Worm (Caenorhabditis elegans) whole organism, young adult: Measurements from ENCODE around the gene Y53C12A.6.

Source experiments
- B0336.3 ChIP-seq: fragments of 200-800 bp; sonication (Bioruptor generic); IDR thresholded peaks from 2 replicates; pipeline ENCODE4 v1.3.6; 2022; ENCODE audit warnings: missing genetic modification characterization, missing compliant biosample characterization
- D2030.7 ChIP-seq: fragments of 200-800 bp; sonication (Bioruptor generic); IDR thresholded peaks from 2 replicates; pipeline ENCODE4 v1.3.6; 2022; ENCODE audit warnings: missing genetic modification reagents, missing genetic modification characterization, missing compliant biosample characterization
- F23B12.7 ChIP-seq: sonication (generic microtip); optimal IDR thresholded peaks from 2 replicates; lab custom pipeline; 2017; ENCODE audit warnings: missing genetic modification characterization, mild to moderate bottlenecking, missing compliant biosample characterization, antibody characterized with exemption, moderate library complexity; ENCODE audit not compliant: insufficient read depth
- F33H1.4 ChIP-seq: fragments of 200-800 bp; sonication (Bioruptor generic); IDR thresholded peaks from 2 replicates; pipeline ENCODE4 v1.3.6; 2022; ENCODE audit warnings: missing genetic modification reagents, missing genetic modification characterization, missing compliant biosample characterization
- F37B4.10 ChIP-seq: fragments of 200-800 bp; sonication (Bioruptor generic); IDR thresholded peaks from 2 replicates; pipeline ENCODE4 v1.3.6; 2022; ENCODE audit warnings: missing genetic modification characterization, missing compliant biosample characterization
- F52B5.7 ChIP-seq: sonication (generic microtip); optimal IDR thresholded peaks from 2 replicates; lab custom pipeline; 2016; ENCODE audit warnings: mild to moderate bottlenecking, missing genetic modification characterization, missing compliant biosample characterization
- Y53F4B.3 ChIP-seq: fragments of 200-800 bp; sonication (Bioruptor generic); IDR thresholded peaks from 2 replicates; pipeline ENCODE4 v1.3.6; 2022; ENCODE audit warnings: missing genetic modification reagents, missing genetic modification characterization, missing compliant biosample characterization
- Y67H2A.10 ChIP-seq: fragments of 200-800 bp; sonication (Bioruptor generic); conservative IDR thresholded peaks from 2 replicates; pipeline ENCODE4 v1.3.6; 2022; ENCODE audit warnings: missing genetic modification reagents, missing genetic modification characterization, missing compliant biosample characterization
- Y95B8A.8 ChIP-seq: fragments of 200-800 bp; sonication (Bioruptor generic); IDR thresholded peaks from 2 replicates; pipeline ENCODE4 v1.3.6; 2022; ENCODE audit warnings: missing genetic modification reagents, missing genetic modification characterization, missing compliant biosample characterization
- aptf-3 ChIP-seq: fragments of 200-800 bp; sonication (Bioruptor generic); IDR thresholded peaks from 2 replicates; pipeline ENCODE4 v1.3.6; 2022; ENCODE audit warnings: missing genetic modification characterization, missing compliant biosample characterization
- athp-1 ChIP-seq: sonication (generic microtip); optimal IDR thresholded peaks from 2 replicates; lab custom pipeline; 2017; ENCODE audit warnings: mild to moderate bottlenecking, missing genetic modification characterization, missing compliant biosample characterization
- attf-3 ChIP-seq: fragments of 200-800 bp; sonication (Bioruptor generic); conservative IDR thresholded peaks from 2 replicates; pipeline ENCODE4 v1.3.6; 2022; ENCODE audit warnings: missing genetic modification reagents, missing genetic modification characterization, missing compliant biosample characterization
- attf-6 ChIP-seq: fragments of 200-800 bp; sonication (Bioruptor generic); IDR thresholded peaks from 2 replicates; pipeline ENCODE4 v1.3.6; 2022; ENCODE audit warnings: missing genetic modification reagents, missing genetic modification characterization, missing compliant biosample characterization
- ceh-100 ChIP-seq: fragments of 200-800 bp; sonication (Bioruptor generic); IDR thresholded peaks from 2 replicates; pipeline ENCODE4 v1.3.6; 2022; ENCODE audit warnings: missing genetic modification reagents, missing genetic modification characterization, missing compliant biosample characterization
- ceh-27 ChIP-seq: fragments of 200-800 bp; sonication (Bioruptor generic); optimal IDR thresholded peaks from 2 replicates; lab custom pipeline; 2018; ENCODE audit warnings: mild to moderate bottlenecking, missing genetic modification characterization, moderate library complexity, missing compliant biosample characterization
- ceh-91 ChIP-seq: fragments of 200-800 bp; sonication (Bioruptor generic); IDR thresholded peaks from 2 replicates; pipeline ENCODE4 v1.3.6; 2022; ENCODE audit warnings: missing genetic modification reagents, missing genetic modification characterization, missing compliant biosample characterization
- die-1 ChIP-seq: sonication (generic microtip); optimal IDR thresholded peaks from 2 replicates; lab custom pipeline; 2016; ENCODE audit warnings: missing genotype, mild to moderate bottlenecking, missing genetic modification characterization, missing compliant biosample characterization
- dox-1 ChIP-seq: fragments of 200-800 bp; sonication (Bioruptor generic); IDR thresholded peaks from 2 replicates; pipeline ENCODE4 v1.3.6; 2022; ENCODE audit warnings: missing genetic modification reagents, missing genetic modification characterization, missing compliant biosample characterization
- efl-1 ChIP-seq: fragments of 150-350 bp; optimal IDR thresholded peaks from 2 replicates; lab custom pipeline; 2014; ENCODE audit warnings: missing biosample characterization, missing genetic modification reagents, missing genetic modification characterization
- fkh-3 ChIP-seq: sonication (generic microtip); optimal IDR thresholded peaks from 2 replicates; lab custom pipeline; 2016; ENCODE audit warnings: mild to moderate bottlenecking, missing genetic modification characterization, missing compliant biosample characterization
- gei-17 ChIP-seq: fragments of 200-800 bp; sonication (Bioruptor generic); optimal IDR thresholded peaks from 2 replicates; lab custom pipeline; 2018; ENCODE audit warnings: mild to moderate bottlenecking, missing genetic modification characterization, missing compliant biosample characterization
- him-1 ChIP-seq: sonication (generic microtip); optimal IDR thresholded peaks from 2 replicates; lab custom pipeline; 2016; ENCODE audit warnings: missing genotype, missing genetic modification reagents, missing genetic modification characterization, missing compliant biosample characterization
- hlh-26 ChIP-seq: fragments of 200-800 bp; sonication (Bioruptor generic); conservative IDR thresholded peaks from 2 replicates; pipeline ENCODE4 v1.3.6; 2022; ENCODE audit warnings: missing genetic modification reagents, missing genetic modification characterization, missing compliant biosample characterization
- hmg-1.2 ChIP-seq: fragments of 200-800 bp; sonication (Bioruptor generic); IDR thresholded peaks from 2 replicates; pipeline ENCODE4 v1.3.6; 2022; ENCODE audit warnings: missing genetic modification reagents, missing genetic modification characterization, missing compliant biosample characterization
- hsf-1 ChIP-seq: fragments of 200-800 bp; sonication (Bioruptor generic); IDR thresholded peaks from 2 replicates; pipeline ENCODE4 v1.3.6; 2022; ENCODE audit warnings: missing genetic modification reagents, missing genetic modification characterization, missing compliant biosample characterization
- let-607 ChIP-seq, 2 experiments: fragments of 200-800 bp in 1 of 2; sonication (Bioruptor generic) in 1 of 2; sonication (generic microtip) in 1 of 2; optimal IDR thresholded peaks; 2 replicates each; lab custom pipeline; 2016 to 2018; ENCODE audit warnings: mild to moderate bottlenecking in 2 of 2, missing compliant biosample characterization in 2 of 2, missing genetic modification characterization in 2 of 2, moderate library complexity in 2 of 2, missing genotype in 1 of 2
- lin-26 ChIP-seq: fragments of 200-800 bp; sonication (Bioruptor generic); IDR thresholded peaks from 2 replicates; pipeline ENCODE4 v1.3.6; 2022; ENCODE audit warnings: missing genetic modification reagents, missing genetic modification characterization, missing compliant biosample characterization
- lin-35 ChIP-seq, 3 experiments: fragments of 150-350 bp in 2 of 3; sonication (generic microtip) in 1 of 3; optimal IDR thresholded peaks; 2 replicates each; lab custom pipeline; 2014 to 2018; ENCODE audit warnings: missing biosample characterization in 3 of 3, missing genetic modification characterization in 3 of 3, missing genetic modification reagents in 3 of 3
- madf-10 ChIP-seq: sonication (generic microtip); optimal IDR thresholded peaks from 2 replicates; lab custom pipeline; 2016; ENCODE audit warnings: mild to moderate bottlenecking, missing genetic modification characterization, missing compliant biosample characterization
- madf-6 ChIP-seq: fragments of 200-800 bp; sonication (Bioruptor generic); IDR thresholded peaks from 2 replicates; pipeline ENCODE4 v1.3.6; 2022; ENCODE audit warnings: missing genetic modification reagents, missing genetic modification characterization, missing compliant biosample characterization
- madf-8 ChIP-seq: fragments of 200-800 bp; sonication (Bioruptor generic); conservative IDR thresholded peaks from 2 replicates; pipeline ENCODE4 v1.3.6; 2022; ENCODE audit warnings: missing genetic modification reagents, missing genetic modification characterization, missing compliant biosample characterization
- mes-4 ChIP-seq: sonication (generic microtip); optimal IDR thresholded peaks from 2 replicates; lab custom pipeline; 2016; ENCODE audit warnings: missing genotype, missing genetic modification characterization, missing compliant biosample characterization
- mxl-1 ChIP-seq: sonication (generic microtip); optimal IDR thresholded peaks from 2 replicates; lab custom pipeline; 2016; ENCODE audit warnings: missing genetic modification characterization, missing compliant biosample characterization
- nfya-1 ChIP-seq: sonication (generic microtip); optimal IDR thresholded peaks from 2 replicates; lab custom pipeline; 2017; ENCODE audit warnings: antibody characterized with exemption, missing compliant biosample characterization, missing genetic modification characterization, borderline replicate concordance; ENCODE audit not compliant: insufficient read depth
- nfya-2 ChIP-seq: fragments of 200-800 bp; sonication (Bioruptor generic); IDR thresholded peaks from 2 replicates; pipeline ENCODE4 v1.3.6; 2022; ENCODE audit warnings: missing genetic modification reagents, missing genetic modification characterization, missing compliant biosample characterization
- nfyb-1 ChIP-seq: fragments of 200-800 bp; sonication (Bioruptor generic); IDR thresholded peaks from 2 replicates; pipeline ENCODE4 v1.3.6; 2022; ENCODE audit warnings: missing genetic modification reagents, missing genetic modification characterization, missing compliant biosample characterization
- pbrm-1 ChIP-seq: fragments of 200-800 bp; sonication (Bioruptor generic); IDR thresholded peaks from 2 replicates; pipeline ENCODE4 v1.3.6; 2022; ENCODE audit warnings: missing genetic modification reagents, missing genetic modification characterization, missing compliant biosample characterization
- pha-4 ChIP-seq: fragments of 150-350 bp; sonication (generic microtip); optimal IDR thresholded peaks from 2 replicates; lab custom pipeline; 2014; ENCODE audit warnings: missing biosample characterization, missing genetic modification reagents, missing genetic modification characterization
- repo-1 ChIP-seq: sonication (generic microtip); optimal IDR thresholded peaks from 2 replicates; lab custom pipeline; 2017; ENCODE audit warnings: mild to moderate bottlenecking, missing genetic modification characterization, missing compliant biosample characterization
- rpc-1 ChIP-seq, 2 experiments: fragments of 150-350 bp in 1 of 2; sonication (generic microtip) in 1 of 2; optimal IDR thresholded peaks; 2 replicates each; lab custom pipeline; 2014 to 2018; ENCODE audit warnings: missing biosample characterization in 1 of 2, missing genetic modification characterization in 1 of 2, missing genetic modification reagents in 1 of 2, missing genotype in 1 of 2
- snpc-1.1 ChIP-seq: sonication (generic microtip); optimal IDR thresholded peaks from 2 replicates; lab custom pipeline; 2017; ENCODE audit warnings: missing genetic modification characterization, mild to moderate bottlenecking, missing compliant biosample characterization, antibody characterized with exemption, moderate library complexity, missing genotype, missing genetic modification reagents; ENCODE audit not compliant: insufficient read depth
- snpc-1.3 ChIP-seq: sonication (generic microtip); optimal IDR thresholded peaks from 2 replicates; lab custom pipeline; 2017; ENCODE audit warnings: missing genetic modification characterization, mild to moderate bottlenecking, missing compliant biosample characterization, antibody characterized with exemption, moderate library complexity, missing genotype, missing genetic modification reagents; ENCODE audit not compliant: insufficient read depth
- sptf-2 ChIP-seq: fragments of 200-800 bp; sonication (Bioruptor generic); optimal IDR thresholded peaks from 2 replicates; lab custom pipeline; 2018; ENCODE audit warnings: mild to moderate bottlenecking, missing genetic modification characterization, missing compliant biosample characterization
- tbp1 ChIP-seq: fragments of 200-800 bp; sonication (Bioruptor generic); optimal IDR thresholded peaks from 2 replicates; lab custom pipeline; 2018; ENCODE audit warnings: mild to moderate bottlenecking, missing genetic modification characterization, missing compliant biosample characterization
- zfh-2 ChIP-seq: fragments of 200-800 bp; sonication (Bioruptor generic); conservative IDR thresholded peaks from 2 replicates; pipeline ENCODE4 v1.3.6; 2022; ENCODE audit warnings: missing genetic modification reagents, missing genetic modification characterization, missing compliant biosample characterization
- ztf-22 ChIP-seq: fragments of 200-800 bp; sonication (Bioruptor generic); optimal IDR thresholded peaks from 2 replicates; lab custom pipeline; 2018; ENCODE audit warnings: mild to moderate bottlenecking, missing genetic modification characterization, moderate library complexity, missing compliant biosample characterization
- ztf-3 ChIP-seq: fragments of 200-800 bp; sonication (Bioruptor generic); optimal IDR thresholded peaks from 2 replicates; lab custom pipeline; 2018; ENCODE audit warnings: mild to moderate bottlenecking, missing genetic modification characterization, missing compliant biosample characterization

The Y53C12A.6 gene

DNA sequence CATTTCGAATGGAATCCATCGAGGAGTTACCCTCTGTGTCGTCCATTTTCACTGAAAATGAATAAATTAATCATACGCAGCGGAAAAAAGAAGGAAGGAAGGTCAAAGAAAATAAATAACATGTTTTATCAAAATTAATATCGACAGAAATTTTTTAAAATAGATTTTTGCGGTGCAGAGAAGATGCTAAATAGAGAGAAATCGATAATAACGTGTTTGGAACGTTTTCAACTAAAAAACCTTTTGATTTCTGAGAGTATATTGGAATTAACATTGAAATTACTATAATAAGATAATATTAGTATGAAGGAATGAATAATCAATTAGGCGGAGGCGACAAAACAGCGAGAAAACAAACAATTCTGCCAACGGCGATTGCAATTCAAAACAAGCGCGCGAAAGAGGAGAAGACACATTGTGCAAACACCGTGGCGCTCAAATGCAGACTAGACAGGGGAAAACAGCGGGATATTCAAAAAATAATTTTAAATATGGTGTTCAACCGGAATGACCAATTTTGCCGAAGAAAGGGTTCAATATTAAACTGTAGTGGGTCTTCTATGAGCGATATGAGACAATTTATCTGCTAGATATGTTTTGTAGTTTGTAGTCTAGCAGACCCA is 1.3 kb downstream of the Y53C12A.6 start, which contains the start of gene wee-1.3 (continued):
- peak in 1 of 2 experiments; percentile 18 for TF ChIP-seq let-607 (tag; optimal IDR thresholded peaks at IDR 0.05; lab: Kevin White, UChicago)
- no peak for TF ChIP-seq Y53F4B.3 (GFP tag; lab: Robert Waterston, UW)
- TF ChIP-seq hmg-1.2 (GFP tag; lab: Robert Waterston, UW): peak; percentile 65
- TF ChIP-seq attf-3 (GFP tag; lab: Robert Waterston, UW): peak; percentile 70; the same call in 1 of the 2 replicates
- TF ChIP-seq D2030.7 (GFP tag; lab: Robert Waterston, UW): 0 out of 2 replicates have a peak, but pooled peaks have one; percentile 33
- TF ChIP-seq hsf-1: no peak
- TF ChIP-seq mes-4: no peak
- no peak for TF ChIP-seq aptf-3 (GFP tag; lab: Robert Waterston, UW)
- TF ChIP-seq tbp1 (GFP tag; lab: Kevin White, UChicago): peak; percentile 59
- TF ChIP-seq madf-10 (tag; lab: Kevin White, UChicago): no peak
- TF ChIP-seq pha-4 (tag; lab: Kevin White, UChicago): no peak
- TF ChIP-seq F52B5.7 (tag; lab: Kevin White, UChicago): no peak
- no peak for TF ChIP-seq die-1
- peak; percentile 55; the same call in 1 of the 2 replicates for TF ChIP-seq pbrm-1 (GFP tag; lab: Robert Waterston, UW)
- no peak for TF ChIP-seq gei-17 (GFP tag; lab: Kevin White, UChicago)
- no peak for TF ChIP-seq zfh-2
- peak; percentile 92 for TF ChIP-seq efl-1
- peak; percentile 48 for TF ChIP-seq ceh-27 (GFP tag; lab: Kevin White, UChicago)
- peak; percentile 48; the same call in 1 of the 2 replicates for TF ChIP-seq ceh-91 (GFP tag; lab: Robert Waterston, UW)
- TF ChIP-seq Y67H2A.10 (GFP tag; lab: Robert Waterston, UW): no peak
- TF ChIP-seq lin-35 (GFP tag; optimal IDR thresholded peaks at IDR 0.05; lab: Kevin White, UChicago): peak; percentile 20 to 95 (median 70)
- TF ChIP-seq snpc-1.1 (tag; lab: Kevin White, UChicago): no peak
- peak; percentile 65 for TF ChIP-seq dox-1 (GFP tag; lab: Robert Waterston, UW)
- TF ChIP-seq madf-6 (GFP tag; lab: Robert Waterston, UW): peak; percentile 78
- peak; percentile 54 for TF ChIP-seq F33H1.4
- TF ChIP-seq madf-8: peak; percentile 49
- no peak for TF ChIP-seq snpc-1.3 (tag; lab: Kevin White, UChicago)
- TF ChIP-seq hlh-26: no peak
- TF ChIP-seq mxl-1 (tag; lab: Kevin White, UChicago): no peak
- TF ChIP-seq nfya-1 (tag; lab: Kevin White, UChicago): no peak
- TF ChIP-seq attf-6 (GFP tag; lab: Robert Waterston, UW): no peak
- TF ChIP-seq F23B12.7 (tag; lab: Kevin White, UChicago): peak; percentile 26
- peak; percentile 37; the same call in 1 of the 2 replicates for TF ChIP-seq B0336.3 (GFP tag; lab: Robert Waterston, UW)
- no peak for TF ChIP-seq ztf-22 (GFP tag; lab: Kevin White, UChicago)
- peak; percentile 22; the same call in 1 of the 2 replicates for TF ChIP-seq ceh-100 (GFP tag; lab: Robert Waterston, UW)
- no peak for TF ChIP-seq fkh-3 (tag; lab: Kevin White, UChicago)
- peak; percentile 6 for TF ChIP-seq athp-1
- no peak for TF ChIP-seq ztf-3 (GFP tag; lab: Kevin White, UChicago)
- TF ChIP-seq repo-1 (tag; lab: Kevin White, UChicago): no peak
- no peak for TF ChIP-seq him-1 (tag; lab: Kevin White, UChicago)
- TF ChIP-seq Y95B8A.8 (GFP tag; lab: Robert Waterston, UW): no peak
- no peak for TF ChIP-seq rpc-1 (optimal IDR thresholded peaks at IDR 0.05; lab: Kevin White, UChicago)
- no peak for TF ChIP-seq rpc-1 (tag; optimal IDR thresholded peaks at IDR 0.05; lab: Kevin White, UChicago)
- TF ChIP-seq lin-26 (GFP tag; lab: Robert Waterston, UW): no peak
- no peak for TF ChIP-seq sptf-2 (GFP tag; lab: Kevin White, UChicago)
- TF ChIP-seq nfya-2 (GFP tag; lab: Robert Waterston, UW): no peak
- TF ChIP-seq nfyb-1 (GFP tag; lab: Robert Waterston, UW): peak; percentile 44; the same call in 1 of the 2 replicates
- TF ChIP-seq F37B4.10 (GFP tag; lab: Robert Waterston, UW): no peak
